Fruit fly (Drosophila melanogaster) whole organism, embryonic: ENCODE data around the gene Dscam2.

ENCODE experiments used
- Bgb ChIP-seq: fragments of 200-800 bp; sonication (Bioruptor generic); IDR thresholded peaks from 2 replicates; pipeline ENCODE4 v1.3.6; 2022; ENCODE audit warnings: missing biosample characterization, missing genetic modification characterization; ENCODE audit not compliant: partially characterized antibody
- C15 ChIP-seq: fragments of 200-800 bp; sonication (Bioruptor generic); IDR thresholded peaks from 3 replicates; pipeline ENCODE4 v1.3.6; 2022; ENCODE audit warnings: missing biosample characterization, missing genetic modification characterization
- CG10543 ChIP-seq: fragments of 200-800 bp; sonication (Bioruptor generic); optimal IDR thresholded peaks from 3 replicates; lab custom pipeline; 2017; ENCODE audit warnings: missing biosample characterization, mild to moderate bottlenecking, missing genetic modification characterization, moderate library complexity
- CG10654 ChIP-seq: fragments of 200-800 bp; sonication (Bioruptor generic); optimal IDR thresholded peaks from 2 replicates; lab custom pipeline; 2016; ENCODE audit warnings: missing biosample characterization, missing genetic modification characterization
- CG11723 ChIP-seq: fragments of 200-800 bp; sonication (Bioruptor generic); optimal IDR thresholded peaks from 2 replicates; lab custom pipeline; 2017; ENCODE audit warnings: missing biosample characterization, mild to moderate bottlenecking, missing genetic modification characterization
- CG12219 ChIP-seq: fragments of 200-800 bp; sonication (Bioruptor generic); optimal IDR thresholded peaks from 3 replicates; lab custom pipeline; 2018; ENCODE audit warnings: missing biosample characterization, mild to moderate bottlenecking, missing genetic modification characterization
- CG12659 ChIP-seq: fragments of 200-800 bp; sonication (Bioruptor generic); optimal IDR thresholded peaks from 3 replicates; lab custom pipeline; 2017; ENCODE audit warnings: mild to moderate bottlenecking, missing biosample characterization, missing genetic modification reagents, missing genetic modification characterization
- CG13775 ChIP-seq: fragments of 200-800 bp; sonication (Bioruptor generic); optimal IDR thresholded peaks from 3 replicates; lab custom pipeline; 2017; ENCODE audit warnings: missing biosample characterization, mild to moderate bottlenecking, missing genetic modification characterization
- CG14441 ChIP-seq: fragments of 200-800 bp; sonication (Bioruptor generic); IDR thresholded peaks from 2 replicates; pipeline ENCODE4 v1.3.6; 2022; ENCODE audit warnings: missing biosample characterization, missing genetic modification characterization
- CG14965 ChIP-seq: fragments of 200-800 bp; sonication (Bioruptor generic); optimal IDR thresholded peaks from 2 replicates; lab custom pipeline; 2016; ENCODE audit warnings: missing biosample characterization, missing genetic modification characterization, borderline replicate concordance
- CG17186 ChIP-seq: fragments of 200-800 bp; sonication (Bioruptor generic); optimal IDR thresholded peaks from 3 replicates; lab custom pipeline; 2017; ENCODE audit warnings: missing biosample characterization, missing genetic modification reagents, missing genetic modification characterization
- CG17612 ChIP-seq: fragments of 200-800 bp; sonication (Bioruptor generic); IDR thresholded peaks from 2 replicates; pipeline ENCODE4 v1.3.6; 2022; ENCODE audit warnings: missing biosample characterization, missing genetic modification characterization
- CG34376 ChIP-seq: fragments of 200-800 bp; sonication (Bioruptor generic); optimal IDR thresholded peaks from 2 replicates; lab custom pipeline; 2018; ENCODE audit warnings: missing biosample characterization, mild to moderate bottlenecking, missing genetic modification characterization
- CG4328 ChIP-seq: fragments of 200-800 bp; sonication (Bioruptor generic); optimal IDR thresholded peaks from 3 replicates; lab custom pipeline; 2017; ENCODE audit warnings: missing biosample characterization, missing genetic modification reagents, missing genetic modification characterization
- CG4360 ChIP-seq: fragments of 200-800 bp; sonication (Bioruptor generic); IDR thresholded peaks from 2 replicates; pipeline ENCODE4 v1.3.6; 2022; ENCODE audit warnings: missing biosample characterization, missing genetic modification characterization
- CG6683 ChIP-seq: fragments of 200-800 bp; sonication (Bioruptor generic); optimal IDR thresholded peaks from 2 replicates; lab custom pipeline; 2017; ENCODE audit warnings: missing biosample characterization, mild to moderate bottlenecking, missing genetic modification characterization, missing genetic modification reagents
- CG6765 ChIP-seq: fragments of 200-800 bp; sonication (Bioruptor generic); optimal IDR thresholded peaks from 3 replicates; lab custom pipeline; 2017; ENCODE audit warnings: missing biosample characterization, mild to moderate bottlenecking, missing genetic modification characterization
- CG8765 ChIP-seq: fragments of 200-800 bp; sonication (Bioruptor generic); IDR thresholded peaks from 2 replicates; pipeline ENCODE4 v1.3.6; 2022; ENCODE audit warnings: missing biosample characterization, missing genetic modification characterization
- Doc2 ChIP-seq: fragments of 200-800 bp; sonication (Bioruptor generic); IDR thresholded peaks from 2 replicates; pipeline ENCODE4 v1.3.6; 2022; ENCODE audit warnings: missing biosample characterization, missing genetic modification characterization
- Doc3 ChIP-seq: fragments of 200-800 bp; sonication (Bioruptor generic); IDR thresholded peaks from 3 replicates; pipeline ENCODE4 v1.3.6; 2022; ENCODE audit warnings: missing biosample characterization, missing genetic modification characterization; ENCODE audit not compliant: partially characterized antibody
- H15 ChIP-seq: fragments of 200-800 bp; sonication (Bioruptor generic); IDR thresholded peaks from 3 replicates; pipeline ENCODE4 v1.3.6; 2022; ENCODE audit warnings: missing biosample characterization, missing genetic modification characterization
- HLH54F ChIP-seq: fragments of 200-800 bp; sonication (Bioruptor generic); optimal IDR thresholded peaks from 3 replicates; lab custom pipeline; 2016; ENCODE audit warnings: missing biosample characterization, missing genetic modification characterization
- HLHmδ ChIP-seq: fragments of 200-800 bp; sonication (Bioruptor generic); optimal IDR thresholded peaks from 2 replicates; lab custom pipeline; 2018; ENCODE audit warnings: missing biosample characterization, mild to moderate bottlenecking, missing genetic modification characterization, moderate library complexity
- HmgD ChIP-seq: fragments of 200-800 bp; sonication (Bioruptor generic); optimal IDR thresholded peaks from 3 replicates; lab custom pipeline; 2016; ENCODE audit warnings: missing biosample characterization, missing genetic modification characterization
- Hr78 ChIP-seq, 2 experiments: fragments of 200-800 bp in 1 of 2; fragments of >200 bp in 1 of 2; sonication (Bioruptor generic) in 1 of 2; optimal IDR thresholded peaks; 2 replicates each; lab custom pipeline; 2017 to 2019; ENCODE audit warnings: missing biosample characterization in 2 of 2, missing genetic modification characterization in 2 of 2, mild to moderate bottlenecking in 1 of 2, moderate library complexity in 1 of 2
- MBD-R2 ChIP-seq: fragments of 200-800 bp; sonication (Bioruptor generic); IDR thresholded peaks from 2 replicates; pipeline ENCODE4 v1.3.6; 2022; ENCODE audit warnings: missing biosample characterization, missing genetic modification characterization
- NC2β ChIP-seq: fragments of 200-800 bp; sonication (Bioruptor generic); optimal IDR thresholded peaks from 2 replicates; lab custom pipeline; 2016; ENCODE audit warnings: missing biosample characterization, missing genetic modification characterization
- Rfx ChIP-seq: fragments of 200-800 bp; sonication (Bioruptor generic); IDR thresholded peaks from 2 replicates; pipeline ENCODE4 v1.3.6; 2022; ENCODE audit warnings: missing biosample characterization, missing genetic modification characterization
- ara ChIP-seq: fragments of 200-800 bp; sonication (Bioruptor generic); IDR thresholded peaks from 2 replicates; pipeline ENCODE4 v1.3.6; 2022; ENCODE audit warnings: missing biosample characterization, missing genetic modification characterization
- bab2 ChIP-seq: fragments of 200-800 bp; sonication (Bioruptor generic); optimal IDR thresholded peaks from 2 replicates; lab custom pipeline; 2016; ENCODE audit warnings: missing biosample characterization, missing genetic modification characterization
- bsh ChIP-seq, 2 experiments: fragments of 200-800 bp; sonication (Bioruptor generic); optimal IDR thresholded peaks; 2 replicates each; lab custom pipeline; 2017 to 2018; ENCODE audit warnings: mild to moderate bottlenecking in 2 of 2, missing biosample characterization in 2 of 2, missing genetic modification characterization in 2 of 2, moderate library complexity in 1 of 2
- cas ChIP-seq: fragments of 200-800 bp; sonication (Bioruptor generic); IDR thresholded peaks from 2 replicates; pipeline ENCODE4 v1.3.6; 2022; ENCODE audit warnings: missing biosample characterization, missing genetic modification characterization
- dati ChIP-seq: fragments of 200-800 bp; sonication (Bioruptor generic); IDR thresholded peaks from 2 replicates; pipeline ENCODE4 v1.3.6; 2022; ENCODE audit warnings: missing biosample characterization, missing genetic modification characterization
- ems ChIP-seq: fragments of 200-800 bp; sonication (Bioruptor generic); optimal IDR thresholded peaks from 3 replicates; lab custom pipeline; 2016; ENCODE audit warnings: missing biosample characterization, missing genetic modification characterization
- fd102C ChIP-seq: fragments of 200-800 bp; sonication (Bioruptor generic); optimal IDR thresholded peaks from 2 replicates; lab custom pipeline; 2018; ENCODE audit warnings: missing biosample characterization, mild to moderate bottlenecking, missing genetic modification characterization, moderate library complexity
- fu2 ChIP-seq: fragments of 200-800 bp; sonication (Bioruptor generic); optimal IDR thresholded peaks from 2 replicates; lab custom pipeline; 2016; ENCODE audit warnings: missing biosample characterization, missing genetic modification characterization
- nom ChIP-seq: fragments of 200-800 bp; sonication (Bioruptor generic); optimal IDR thresholded peaks from 2 replicates; lab custom pipeline; 2017; ENCODE audit warnings: missing biosample characterization, missing genetic modification characterization, mild to moderate bottlenecking, moderate library complexity, missing genetic modification reagents
- onecut ChIP-seq: fragments of 200-800 bp; sonication (Bioruptor generic); IDR thresholded peaks from 2 replicates; pipeline ENCODE4 v1.3.6; 2022; ENCODE audit warnings: missing biosample characterization, missing genetic modification characterization
- p53 ChIP-seq: fragments of 200-800 bp; sonication (Bioruptor generic); optimal IDR thresholded peaks from 2 replicates; lab custom pipeline; 2016; ENCODE audit warnings: missing biosample characterization, missing genetic modification characterization
- pita ChIP-seq: fragments of 200-800 bp; sonication (Bioruptor generic); optimal IDR thresholded peaks from 2 replicates; lab custom pipeline; 2017; ENCODE audit warnings: missing biosample characterization, mild to moderate bottlenecking, missing genetic modification characterization
- sc ChIP-seq, 3 experiments: fragments of >200 bp in 2 of 3; fragments of 200-800 bp in 1 of 3; sonication (Bioruptor generic) in 1 of 3; optimal IDR thresholded peaks; 2 replicates in 2 of 3; 3 replicates in 1 of 3; lab custom pipeline; 2017; ENCODE audit warnings: mild to moderate bottlenecking in 1 of 3, missing biosample characterization in 1 of 3, missing genetic modification characterization in 1 of 3, missing genetic modification reagents in 1 of 3
- slbo ChIP-seq: fragments of 200-800 bp; sonication (Bioruptor generic); IDR thresholded peaks from 2 replicates; pipeline ENCODE4 v1.3.6; 2022; ENCODE audit warnings: missing biosample characterization, missing genetic modification characterization
- sqz ChIP-seq: fragments of 200-800 bp; sonication (Bioruptor generic); optimal IDR thresholded peaks from 3 replicates; lab custom pipeline; 2018; ENCODE audit warnings: missing biosample characterization, mild to moderate bottlenecking, missing genetic modification characterization
- toy ChIP-seq: fragments of 200-800 bp; sonication (Bioruptor generic); IDR thresholded peaks from 2 replicates; pipeline ENCODE4 v1.3.6; 2022; ENCODE audit warnings: missing biosample characterization, missing genetic modification characterization
- z ChIP-seq: fragments of 200-800 bp; sonication (Bioruptor generic); IDR thresholded peaks from 3 replicates; pipeline ENCODE4 v1.3.6; 2022; ENCODE audit warnings: missing biosample characterization, missing genetic modification characterization

Gene Dscam2

DNA sequence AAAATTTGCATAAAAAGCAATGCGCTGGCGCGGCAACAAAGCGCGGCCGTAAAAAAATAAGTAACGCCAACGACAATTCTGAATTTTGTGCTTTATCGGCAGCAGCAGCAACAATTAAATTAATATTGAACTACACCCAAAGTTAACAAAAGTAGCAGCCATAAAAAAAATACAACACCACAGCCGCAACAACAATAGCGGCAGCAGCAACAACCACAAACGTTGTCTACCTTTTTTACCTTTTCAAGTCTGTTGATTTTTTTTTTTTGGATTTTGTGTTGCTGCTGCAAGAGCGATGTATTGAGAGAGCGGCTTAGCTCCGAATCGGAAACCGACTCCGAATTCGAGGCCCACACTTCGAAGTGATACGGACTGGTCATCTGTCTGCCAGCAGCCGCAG is 54.9 kb downstream of the Dscam2 start (continued):
- TF ChIP-seq Doc3 (GFP tag; lab: Robert Waterston, UW) = 0 out of 3 replicates have a peak, but pooled peaks have one; percentile 12
- TF ChIP-seq bsh (GFP tag; optimal IDR thresholded peaks at IDR 0.05; lab: Kevin White, UChicago) = peak in 1 of 2 experiments; percentile 51
- peak; percentile 77 for TF ChIP-seq CG4360
- no peak for TF ChIP-seq CG6765 (GFP tag; lab: Kevin White, UChicago)
- 0 out of 2 replicates have a peak, but pooled peaks have one; percentile 6 for TF ChIP-seq CG8765
- peak; percentile 80 for TF ChIP-seq sqz (GFP tag; lab: Kevin White, UChicago)
- TF ChIP-seq nom (GFP tag; lab: Kevin White, UChicago) = peak; percentile 79
- no peak for TF ChIP-seq CG4328 (GFP tag; lab: Kevin White, UChicago)
- peak; percentile 3 for TF ChIP-seq CG11723 (GFP tag; lab: Kevin White, UChicago)
- peak; percentile 13; the same call in 1 of the 2 replicates for TF ChIP-seq Bgb
- TF ChIP-seq, all 482 proteins: peak for 13

DNA sequence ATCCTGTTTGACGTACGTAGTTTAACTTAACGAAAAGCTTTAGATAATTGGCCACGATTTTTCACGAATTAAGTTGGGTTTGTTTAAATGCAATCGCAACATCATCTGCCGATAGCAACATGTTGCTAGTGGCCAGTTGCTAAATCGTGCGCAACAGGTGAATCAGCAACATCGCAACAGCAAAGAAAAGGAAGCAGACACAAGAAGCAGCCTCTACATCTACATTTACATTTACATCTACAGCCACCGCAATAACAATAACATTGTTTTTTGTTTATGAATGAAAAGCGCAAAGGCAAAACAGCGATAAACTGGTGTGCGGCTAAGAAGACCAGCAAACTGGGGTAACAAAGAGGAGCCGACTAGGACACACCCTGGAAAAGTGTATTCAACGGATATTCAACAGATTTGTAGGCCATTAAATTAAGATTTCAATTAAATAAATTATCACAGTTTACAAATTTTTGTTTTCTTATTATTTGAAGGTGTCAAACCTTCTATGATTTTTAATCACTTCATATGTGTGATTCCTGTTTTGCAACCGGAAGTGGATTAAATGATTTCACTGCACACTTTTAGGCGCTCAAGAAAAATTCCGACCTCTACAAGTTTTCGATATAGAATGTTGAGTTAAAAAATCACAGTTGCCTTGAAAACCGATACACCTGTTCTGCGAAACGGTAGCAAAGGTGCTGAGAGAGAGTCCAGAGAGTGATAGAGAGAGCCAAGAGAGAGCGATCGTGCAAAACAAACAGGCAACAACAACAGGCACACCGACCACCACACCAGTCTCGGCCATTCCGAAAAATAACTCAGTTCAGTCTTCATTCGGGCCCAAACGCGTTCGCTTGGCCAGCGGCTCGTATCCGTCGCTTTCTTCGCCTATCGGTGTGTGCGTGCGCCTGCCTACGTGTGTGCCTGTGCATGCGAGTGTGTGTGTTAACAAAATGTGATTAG is 55.8 kb downstream of the Dscam2 start, which contains the start of gene melt:
TSS of gene melt (plus strand) at position 818 of the 957 bp plus-strand sequence.
- TF ChIP-seq onecut (GFP tag; lab: Robert Waterston, UW) (peak; percentile 66), H15 (GFP tag; lab: Robert Waterston, UW) (0 out of 3 replicates have a peak, but pooled peaks have one; percentile 58), z (GFP tag; lab: Robert Waterston, UW) (peak; percentile 45; the same call in 1 of the 3 replicates), fd102C (GFP tag; lab: Kevin White, UChicago) (peak; percentile 45), ems (GFP tag; lab: Kevin White, UChicago) (peak; percentile 87), ara (GFP tag; lab: Robert Waterston, UW) (peak; percentile 76), dati (GFP tag; lab: Robert Waterston, UW) (no peak), CG10654 (peak; percentile 82), HLH54F (GFP tag; lab: Kevin White, UChicago) (peak; percentile 91), slbo (GFP tag; lab: Robert Waterston, UW) (peak; percentile 75), sc (optimal IDR thresholded peaks at IDR 0.05; lab: Kevin White, UChicago) (no peak), sc (GFP tag; optimal IDR thresholded peaks at IDR 0.05; lab: Kevin White, UChicago) (peak; percentile 72), CG34376 (GFP tag; lab: Kevin White, UChicago) (peak; percentile 75), p53 (GFP tag; lab: Kevin White, UChicago) (no peak), CG12219 (GFP tag; lab: Kevin White, UChicago) (peak; percentile 78), cas (no peak), CG6683 (peak; percentile 67), CG6765 (GFP tag; lab: Kevin White, UChicago) (peak; percentile 58), CG17186 (GFP tag; lab: Kevin White, UChicago) (peak; percentile 5), CG13775 (GFP tag; lab: Kevin White, UChicago) (peak; percentile 91), HLHmδ (GFP tag; lab: Kevin White, UChicago) (peak; percentile 62), pita (GFP tag; lab: Kevin White, UChicago) (peak; percentile 14), fu2 (GFP tag; lab: Kevin White, UChicago) (peak; percentile 88), CG12659 (peak; percentile 92), toy (no peak; the same call in 1 of the 2 replicates), CG14441 (GFP tag; lab: Robert Waterston, UW) (peak; percentile 65; the same call in 1 of the 2 replicates), bab2 (GFP tag; lab: Kevin White, UChicago) (peak; percentile 87), CG17612 (GFP tag; lab: Robert Waterston, UW) (peak; percentile 73; the same call in 1 of the 2 replicates), CG10543 (GFP tag; lab: Kevin White, UChicago) (peak; percentile 78), Doc2 (peak; percentile 63; the same call in 1 of the 2 replicates), CG14965 (GFP tag; lab: Kevin White, UChicago) (peak; percentile 59), Rfx (GFP tag; lab: Robert Waterston, UW) (peak; percentile 82), Hr78 (GFP tag; optimal IDR thresholded peaks at IDR 0.05; lab: Kevin White, UChicago) (peak in 1 of 2 experiments; percentile 45), C15 (GFP tag; lab: Robert Waterston, UW) (peak; percentile 26; the same call in 1 of the 3 replicates), HmgD (GFP tag; lab: Kevin White, UChicago) (peak; percentile 42), MBD-R2 (GFP tag; lab: Robert Waterston, UW) (peak; percentile 36; the same call in 1 of the 2 replicates), Doc3 (GFP tag; lab: Robert Waterston, UW) (no peak), NC2β (peak; percentile 71)
